Worm (Caenorhabditis elegans) whole organism, young adult: ENCODE measurements around the gene srx-42.
A peak's percentile ranks its signal among the peaks of the same experiment; 100 is the strongest.

ENCODE experiments used
- B0035.1 ChIP-seq: sonication (generic microtip); optimal IDR thresholded peaks from 2 replicates; lab custom pipeline; 2016; ENCODE audit warnings: missing genetic modification characterization, mild to moderate bottlenecking, missing compliant biosample characterization, missing genotype, missing genetic modification reagents
- B0336.3 ChIP-seq: fragments of 200-800 bp; sonication (Bioruptor generic); IDR thresholded peaks from 2 replicates; pipeline ENCODE4 v1.3.6; 2022; ENCODE audit warnings: missing genetic modification characterization, missing compliant biosample characterization
- C17E4.6 ChIP-seq: fragments of 200-800 bp; sonication (Bioruptor generic); IDR thresholded peaks from 2 replicates; pipeline ENCODE4 v1.3.6; 2022; ENCODE audit warnings: missing genetic modification reagents, missing genetic modification characterization, missing compliant biosample characterization
- F22D6.2 ChIP-seq: sonication (generic microtip); optimal IDR thresholded peaks from 2 replicates; lab custom pipeline; 2016; ENCODE audit warnings: mild to moderate bottlenecking, missing genetic modification characterization, missing compliant biosample characterization
- F33H1.4 ChIP-seq: fragments of 200-800 bp; sonication (Bioruptor generic); IDR thresholded peaks from 2 replicates; pipeline ENCODE4 v1.3.6; 2022; ENCODE audit warnings: missing genetic modification reagents, missing genetic modification characterization, missing compliant biosample characterization
- F57C9.4 ChIP-seq: sonication (generic microtip); optimal IDR thresholded peaks from 2 replicates; lab custom pipeline; 2017; ENCODE audit warnings: mild to moderate bottlenecking, missing genetic modification characterization, missing compliant biosample characterization
- K11D2.4 ChIP-seq: fragments of 200-800 bp; sonication (Bioruptor generic); IDR thresholded peaks from 2 replicates; pipeline ENCODE4 v1.3.6; 2022; ENCODE audit warnings: missing genetic modification reagents, missing genetic modification characterization, missing compliant biosample characterization
- T07F8.4 ChIP-seq: sonication (generic microtip); optimal IDR thresholded peaks from 2 replicates; lab custom pipeline; 2016; ENCODE audit warnings: mild to moderate bottlenecking, missing genetic modification characterization, moderate library complexity, missing compliant biosample characterization
- Y53F4B.3 ChIP-seq: fragments of 200-800 bp; sonication (Bioruptor generic); IDR thresholded peaks from 2 replicates; pipeline ENCODE4 v1.3.6; 2022; ENCODE audit warnings: missing genetic modification reagents, missing genetic modification characterization, missing compliant biosample characterization
- Y53G8AR.9 ChIP-seq: fragments of 200-800 bp; sonication (Bioruptor generic); conservative IDR thresholded peaks from 2 replicates; pipeline ENCODE4 v1.3.6; 2022; ENCODE audit warnings: missing genetic modification reagents, missing genetic modification characterization, missing compliant biosample characterization
- Y67H2A.10 ChIP-seq: fragments of 200-800 bp; sonication (Bioruptor generic); conservative IDR thresholded peaks from 2 replicates; pipeline ENCODE4 v1.3.6; 2022; ENCODE audit warnings: missing genetic modification reagents, missing genetic modification characterization, missing compliant biosample characterization
- ZK185.1 ChIP-seq: sonication (generic microtip); optimal IDR thresholded peaks from 2 replicates; lab custom pipeline; 2016; ENCODE audit warnings: mild to moderate bottlenecking, missing genetic modification characterization, missing compliant biosample characterization; ENCODE audit not compliant: poor library complexity, severe bottlenecking
- aptf-3 ChIP-seq: fragments of 200-800 bp; sonication (Bioruptor generic); IDR thresholded peaks from 2 replicates; pipeline ENCODE4 v1.3.6; 2022; ENCODE audit warnings: missing genetic modification characterization, missing compliant biosample characterization
- atf-7 ChIP-seq: sonication (generic microtip); optimal IDR thresholded peaks from 2 replicates; lab custom pipeline; 2017; ENCODE audit warnings: mild to moderate bottlenecking, missing genetic modification characterization, missing compliant biosample characterization
- athp-1 ChIP-seq: sonication (generic microtip); optimal IDR thresholded peaks from 2 replicates; lab custom pipeline; 2017; ENCODE audit warnings: mild to moderate bottlenecking, missing genetic modification characterization, missing compliant biosample characterization
- attf-6 ChIP-seq: fragments of 200-800 bp; sonication (Bioruptor generic); IDR thresholded peaks from 2 replicates; pipeline ENCODE4 v1.3.6; 2022; ENCODE audit warnings: missing genetic modification reagents, missing genetic modification characterization, missing compliant biosample characterization
- bed-1 ChIP-seq: fragments of 200-800 bp; sonication (Bioruptor generic); IDR thresholded peaks from 2 replicates; pipeline ENCODE4 v1.3.6; 2022; ENCODE audit warnings: missing genetic modification reagents, missing genetic modification characterization, missing compliant biosample characterization
- cebp-2 ChIP-seq: fragments of 200-800 bp; sonication (Bioruptor generic); IDR thresholded peaks from 2 replicates; pipeline ENCODE4 v1.3.6; 2022; ENCODE audit warnings: missing genetic modification characterization, missing compliant biosample characterization
- ceh-100 ChIP-seq: fragments of 200-800 bp; sonication (Bioruptor generic); IDR thresholded peaks from 2 replicates; pipeline ENCODE4 v1.3.6; 2022; ENCODE audit warnings: missing genetic modification reagents, missing genetic modification characterization, missing compliant biosample characterization
- chd-7 ChIP-seq: sonication (generic microtip); optimal IDR thresholded peaks from 2 replicates; lab custom pipeline; 2016; ENCODE audit warnings: mild to moderate bottlenecking, missing genetic modification characterization, moderate library complexity, missing compliant biosample characterization
- dox-1 ChIP-seq: fragments of 200-800 bp; sonication (Bioruptor generic); IDR thresholded peaks from 2 replicates; pipeline ENCODE4 v1.3.6; 2022; ENCODE audit warnings: missing genetic modification reagents, missing genetic modification characterization, missing compliant biosample characterization
- dpl-1 ChIP-seq: fragments of 150-350 bp; optimal IDR thresholded peaks from 2 replicates; lab custom pipeline; 2014; ENCODE audit warnings: missing biosample characterization, missing genetic modification reagents, missing genetic modification characterization
- efl-1 ChIP-seq: fragments of 150-350 bp; optimal IDR thresholded peaks from 2 replicates; lab custom pipeline; 2014; ENCODE audit warnings: missing biosample characterization, missing genetic modification reagents, missing genetic modification characterization
- egrh-3 ChIP-seq: fragments of 200-800 bp; sonication (Bioruptor generic); IDR thresholded peaks from 2 replicates; pipeline ENCODE4 v1.3.6; 2022; ENCODE audit warnings: missing genetic modification reagents, missing genetic modification characterization, missing compliant biosample characterization
- ets-4 ChIP-seq: fragments of 200-800 bp; sonication (Bioruptor generic); optimal IDR thresholded peaks from 2 replicates; lab custom pipeline; 2018; ENCODE audit warnings: mild to moderate bottlenecking, missing genetic modification characterization, missing compliant biosample characterization
- gei-17 ChIP-seq: fragments of 200-800 bp; sonication (Bioruptor generic); optimal IDR thresholded peaks from 2 replicates; lab custom pipeline; 2018; ENCODE audit warnings: mild to moderate bottlenecking, missing genetic modification characterization, missing compliant biosample characterization
- hmg-1.2 ChIP-seq: fragments of 200-800 bp; sonication (Bioruptor generic); IDR thresholded peaks from 2 replicates; pipeline ENCODE4 v1.3.6; 2022; ENCODE audit warnings: missing genetic modification reagents, missing genetic modification characterization, missing compliant biosample characterization
- hsf-1 ChIP-seq: fragments of 200-800 bp; sonication (Bioruptor generic); IDR thresholded peaks from 2 replicates; pipeline ENCODE4 v1.3.6; 2022; ENCODE audit warnings: missing genetic modification reagents, missing genetic modification characterization, missing compliant biosample characterization
- let-526 ChIP-seq: fragments of 200-800 bp; sonication (Bioruptor generic); IDR thresholded peaks from 2 replicates; pipeline ENCODE4 v1.3.6; 2022; ENCODE audit warnings: missing genetic modification reagents, missing genetic modification characterization, missing compliant biosample characterization
- let-607 ChIP-seq, 2 experiments: fragments of 200-800 bp in 1 of 2; sonication (Bioruptor generic) in 1 of 2; sonication (generic microtip) in 1 of 2; optimal IDR thresholded peaks; 2 replicates each; lab custom pipeline; 2016 to 2018; ENCODE audit warnings: mild to moderate bottlenecking in 2 of 2, missing compliant biosample characterization in 2 of 2, missing genetic modification characterization in 2 of 2, moderate library complexity in 2 of 2, missing genotype in 1 of 2
- lin-40 ChIP-seq: sonication (generic microtip); optimal IDR thresholded peaks from 2 replicates; lab custom pipeline; 2016; ENCODE audit warnings: missing genetic modification characterization, mild to moderate bottlenecking, missing compliant biosample characterization, missing genotype, missing genetic modification reagents
- madf-10 ChIP-seq: sonication (generic microtip); optimal IDR thresholded peaks from 2 replicates; lab custom pipeline; 2016; ENCODE audit warnings: mild to moderate bottlenecking, missing genetic modification characterization, missing compliant biosample characterization
- madf-8 ChIP-seq: fragments of 200-800 bp; sonication (Bioruptor generic); conservative IDR thresholded peaks from 2 replicates; pipeline ENCODE4 v1.3.6; 2022; ENCODE audit warnings: missing genetic modification reagents, missing genetic modification characterization, missing compliant biosample characterization
- mxl-1 ChIP-seq: sonication (generic microtip); optimal IDR thresholded peaks from 2 replicates; lab custom pipeline; 2016; ENCODE audit warnings: missing genetic modification characterization, missing compliant biosample characterization
- nhr-120 ChIP-seq: fragments of 200-800 bp; sonication (Bioruptor generic); IDR thresholded peaks from 2 replicates; pipeline ENCODE4 v1.3.6; 2022; ENCODE audit warnings: missing genetic modification characterization, missing compliant biosample characterization
- nhr-80 ChIP-seq: sonication (generic microtip); optimal IDR thresholded peaks from 2 replicates; lab custom pipeline; 2016; ENCODE audit warnings: missing genetic modification characterization, missing compliant biosample characterization
- rcor-1 ChIP-seq: fragments of 200-800 bp; sonication (Bioruptor generic); IDR thresholded peaks from 2 replicates; pipeline ENCODE4 v1.3.6; 2022; ENCODE audit warnings: missing genetic modification reagents, missing genetic modification characterization, missing compliant biosample characterization
- repo-1 ChIP-seq: sonication (generic microtip); optimal IDR thresholded peaks from 2 replicates; lab custom pipeline; 2017; ENCODE audit warnings: mild to moderate bottlenecking, missing genetic modification characterization, missing compliant biosample characterization
- rpc-1 ChIP-seq, 2 experiments: fragments of 150-350 bp in 1 of 2; sonication (generic microtip) in 1 of 2; optimal IDR thresholded peaks; 2 replicates each; lab custom pipeline; 2014 to 2018; ENCODE audit warnings: missing biosample characterization in 1 of 2, missing genetic modification characterization in 1 of 2, missing genetic modification reagents in 1 of 2, missing genotype in 1 of 2
- sea-2 ChIP-seq: fragments of 200-800 bp; sonication (Bioruptor generic); IDR thresholded peaks from 2 replicates; pipeline ENCODE4 v1.3.6; 2022; ENCODE audit warnings: missing genetic modification characterization, missing compliant biosample characterization
- snpc-1.3 ChIP-seq: sonication (generic microtip); optimal IDR thresholded peaks from 2 replicates; lab custom pipeline; 2017; ENCODE audit warnings: missing genetic modification characterization, mild to moderate bottlenecking, missing compliant biosample characterization, antibody characterized with exemption, moderate library complexity, missing genotype, missing genetic modification reagents; ENCODE audit not compliant: insufficient read depth
- snpc-4 ChIP-seq, 5 experiments: fragments of 150-350 bp in 1 of 5; sonication (generic microtip) in 4 of 5; optimal IDR thresholded peaks; 2 replicates each; lab custom pipeline; 2014 to 2018; ENCODE audit warnings: missing genetic modification characterization in 5 of 5, missing biosample characterization in 3 of 5, antibody characterized with exemption in 2 of 5, mild to moderate bottlenecking in 2 of 5, missing compliant biosample characterization in 2 of 5, missing genotype in 2 of 5, moderate library complexity in 2 of 5, missing genetic modification reagents in 1 of 5
- tbp1 ChIP-seq: fragments of 200-800 bp; sonication (Bioruptor generic); optimal IDR thresholded peaks from 2 replicates; lab custom pipeline; 2018; ENCODE audit warnings: mild to moderate bottlenecking, missing genetic modification characterization, missing compliant biosample characterization
- tlf-1 ChIP-seq: fragments of 200-800 bp; sonication (Bioruptor generic); optimal IDR thresholded peaks from 2 replicates; lab custom pipeline; 2018; ENCODE audit warnings: mild to moderate bottlenecking, missing genetic modification characterization, missing compliant biosample characterization
- unc-130 ChIP-seq: sonication (generic microtip); optimal IDR thresholded peaks from 2 replicates; lab custom pipeline; 2016; ENCODE audit warnings: missing genetic modification reagents, missing genetic modification characterization, missing compliant biosample characterization
- ztf-28 ChIP-seq: fragments of 200-800 bp; sonication (Bioruptor generic); IDR thresholded peaks from 2 replicates; pipeline ENCODE4 v1.3.6; 2022; ENCODE audit warnings: missing genetic modification reagents, missing genetic modification characterization, missing compliant biosample characterization
- ztf-6 ChIP-seq: fragments of 200-800 bp; sonication (Bioruptor generic); IDR thresholded peaks from 2 replicates; pipeline ENCODE4 v1.3.6; 2022; ENCODE audit warnings: missing genetic modification reagents, missing genetic modification characterization, missing compliant biosample characterization

Gene srx-42

ce11 chrV:13907557-13908104 is 13.2 kb upstream of the srx-42 start (continued):
- TF ChIP-seq C17E4.6 (GFP tag; lab: Robert Waterston, UW): 0 out of 2 replicates have a peak, but pooled peaks have one; percentile 34
- TF ChIP-seq let-526: peak; percentile 84
- no peak; the same call in 1 of the 2 replicates for TF ChIP-seq Y53F4B.3 (GFP tag; lab: Robert Waterston, UW)
- no peak for TF ChIP-seq T07F8.4 (tag; lab: Kevin White, UChicago)
- peak; percentile 81 for TF ChIP-seq ets-4 (GFP tag; lab: Kevin White, UChicago)
- TF ChIP-seq madf-10 (tag; lab: Kevin White, UChicago): peak; percentile 64
- peak; percentile 71 for TF ChIP-seq attf-6 (GFP tag; lab: Robert Waterston, UW)
- peak; percentile 71 for TF ChIP-seq tbp1
- TF ChIP-seq unc-130 (GFP tag; lab: Kevin White, UChicago): no peak
- TF ChIP-seq gei-17: peak; percentile 76
- TF ChIP-seq chd-7: peak; percentile 92
- peak; percentile 79 for TF ChIP-seq dox-1
- TF ChIP-seq madf-8 (GFP tag; lab: Robert Waterston, UW): no peak
- TF ChIP-seq bed-1 (GFP tag; lab: Robert Waterston, UW): no peak
- peak; percentile 78 for TF ChIP-seq ZK185.1
- peak; percentile 84 for TF ChIP-seq K11D2.4 (GFP tag; lab: Robert Waterston, UW)
- TF ChIP-seq snpc-4 (GFP tag; optimal IDR thresholded peaks at IDR 0.05; lab: Kevin White, UChicago): no peak
- peak in 1 of 4 experiments; percentile 34 for TF ChIP-seq snpc-4 (tag; optimal IDR thresholded peaks at IDR 0.05; lab: Kevin White, UChicago)
- peak; percentile 4 to 34 for TF ChIP-seq let-607 (tag; optimal IDR thresholded peaks at IDR 0.05; lab: Kevin White, UChicago)
- TF ChIP-seq nhr-80: peak; percentile 47
- peak; percentile 78 for TF ChIP-seq F57C9.4 (tag; lab: Kevin White, UChicago)
- TF ChIP-seq B0336.3: peak; percentile 96
- peak; percentile 95 for TF ChIP-seq Y53G8AR.9
- peak; percentile 19; the same call in 1 of the 2 replicates for TF ChIP-seq rcor-1 (GFP tag; lab: Robert Waterston, UW)
- peak; percentile 91 for TF ChIP-seq tlf-1 (GFP tag; lab: Kevin White, UChicago)
- peak; percentile 54; the same call in 1 of the 2 replicates for TF ChIP-seq Y67H2A.10 (GFP tag; lab: Robert Waterston, UW)
- TF ChIP-seq snpc-1.3: no peak
- 0 out of 2 replicates have a peak, but pooled peaks have one; percentile 75 for TF ChIP-seq ztf-28
- TF ChIP-seq dpl-1 (GFP tag; lab: Kevin White, UChicago): no peak
- peak; percentile 56 for TF ChIP-seq F22D6.2
- peak; percentile 90 for TF ChIP-seq atf-7 (tag; lab: Kevin White, UChicago)
- TF ChIP-seq cebp-2 (GFP tag; lab: Robert Waterston, UW): 0 out of 2 replicates have a peak, but pooled peaks have one; percentile 58
- peak; percentile 98 for TF ChIP-seq repo-1 (tag; lab: Kevin White, UChicago)
- no peak; the same call in none of the 2 replicates for TF ChIP-seq F33H1.4 (GFP tag; lab: Robert Waterston, UW)
- TF ChIP-seq athp-1: peak; percentile 67
- TF ChIP-seq B0035.1 (tag; lab: Kevin White, UChicago): peak; percentile 69
- TF ChIP-seq hmg-1.2 (GFP tag; lab: Robert Waterston, UW): peak; percentile 56
- no peak for TF ChIP-seq nhr-120 (GFP tag; lab: Robert Waterston, UW)
- TF ChIP-seq rpc-1 (optimal IDR thresholded peaks at IDR 0.05; lab: Kevin White, UChicago): no peak
- TF ChIP-seq rpc-1 (tag; optimal IDR thresholded peaks at IDR 0.05; lab: Kevin White, UChicago): no peak
- no peak for TF ChIP-seq mxl-1 (tag; lab: Kevin White, UChicago)
- TF ChIP-seq aptf-3 (GFP tag; lab: Robert Waterston, UW): peak; percentile 88; the same call in 1 of the 2 replicates
- TF ChIP-seq sea-2: peak; percentile 22; the same call in 1 of the 2 replicates
- peak; percentile 22 for TF ChIP-seq lin-40
- peak; percentile 65; the same call in 1 of the 2 replicates for TF ChIP-seq hsf-1 (GFP tag; lab: Robert Waterston, UW)
- no peak for TF ChIP-seq ztf-6 (GFP tag; lab: Robert Waterston, UW)
- TF ChIP-seq egrh-3: no peak
- no peak for TF ChIP-seq efl-1
- peak; percentile 54; the same call in 1 of the 2 replicates for TF ChIP-seq ceh-100
